Fruit fly (Drosophila melanogaster) whole organism, prepupa: Measurements from ENCODE around the gene CG3251.

Experiments used
- Blimp-1 ChIP-seq: fragments of 200-800 bp; sonication (Bioruptor generic); optimal IDR thresholded peaks from 3 replicates; lab custom pipeline; 2017; ENCODE audit warnings: missing biosample characterization, missing genetic modification characterization, mild to moderate bottlenecking, moderate library complexity, missing genetic modification reagents
- CG10631 ChIP-seq: fragments of 200-800 bp; sonication (Bioruptor generic); optimal IDR thresholded peaks from 2 replicates; lab custom pipeline; 2016; ENCODE audit warnings: missing biosample characterization, missing genetic modification characterization
- CG11294 ChIP-seq: fragments of 200-800 bp; sonication (Bioruptor generic); IDR thresholded peaks from 2 replicates; pipeline ENCODE4 v1.3.6; 2022; ENCODE audit warnings: missing biosample characterization, missing genetic modification characterization
- CG11902 ChIP-seq: fragments of 200-800 bp; sonication (Bioruptor generic); optimal IDR thresholded peaks from 3 replicates; lab custom pipeline; 2016; ENCODE audit warnings: missing biosample characterization, missing genetic modification characterization
- CG15336 ChIP-seq: fragments of 200-800 bp; sonication (Bioruptor generic); IDR thresholded peaks from 2 replicates; pipeline ENCODE4 v1.3.6; 2022; ENCODE audit warnings: missing biosample characterization, missing genetic modification characterization
- CG1621 ChIP-seq: fragments of 200-800 bp; sonication (Bioruptor generic); optimal IDR thresholded peaks from 3 replicates; lab custom pipeline; 2018; ENCODE audit warnings: missing biosample characterization, mild to moderate bottlenecking, missing genetic modification characterization
- CG16779 ChIP-seq: fragments of 200-800 bp; sonication (Bioruptor generic); optimal IDR thresholded peaks from 3 replicates; lab custom pipeline; 2017; ENCODE audit warnings: missing biosample characterization, mild to moderate bottlenecking, missing genetic modification characterization
- CG3032 ChIP-seq: fragments of 200-800 bp; optimal IDR thresholded peaks from 2 replicates; lab custom pipeline; 2019; ENCODE audit warnings: missing biosample characterization, mild to moderate bottlenecking, missing genetic modification characterization, moderate library complexity
- CG32006 ChIP-seq: fragments of 200-800 bp; sonication (Bioruptor generic); optimal IDR thresholded peaks from 3 replicates; lab custom pipeline; 2017; ENCODE audit warnings: missing biosample characterization, mild to moderate bottlenecking, missing genetic modification characterization
- CG34406 ChIP-seq: fragments of 200-800 bp; sonication (Bioruptor generic); optimal IDR thresholded peaks from 3 replicates; lab custom pipeline; 2016; ENCODE audit warnings: missing biosample characterization, missing genetic modification characterization
- CG4318 ChIP-seq: fragments of 200-800 bp; sonication (Bioruptor generic); optimal IDR thresholded peaks from 3 replicates; lab custom pipeline; 2017; ENCODE audit warnings: missing biosample characterization, mild to moderate bottlenecking, missing genetic modification characterization
- CG6163 ChIP-seq: fragments of 200-800 bp; sonication (Bioruptor generic); IDR thresholded peaks from 3 replicates; pipeline ENCODE4 v1.3.6; 2022; ENCODE audit warnings: missing biosample characterization, missing genetic modification characterization
- CG6276 ChIP-seq: fragments of 200-800 bp; sonication (Bioruptor generic); optimal IDR thresholded peaks from 2 replicates; lab custom pipeline; 2017; ENCODE audit warnings: missing biosample characterization, mild to moderate bottlenecking, missing genetic modification characterization
- CG6808 ChIP-seq: fragments of 200-800 bp; sonication (Bioruptor generic); optimal IDR thresholded peaks from 3 replicates; lab custom pipeline; 2017; ENCODE audit warnings: missing biosample characterization, missing genetic modification characterization, mild to moderate bottlenecking, moderate library complexity, missing genetic modification reagents
- CG6854 ChIP-seq: fragments of 200-800 bp; sonication (Bioruptor generic); optimal IDR thresholded peaks from 2 replicates; lab custom pipeline; 2017; ENCODE audit warnings: missing biosample characterization, mild to moderate bottlenecking, missing genetic modification characterization
- CG8119 ChIP-seq: fragments of 200-800 bp; sonication (Bioruptor generic); IDR thresholded peaks from 3 replicates; pipeline ENCODE4 v1.3.6; 2022; ENCODE audit warnings: missing biosample characterization, missing genetic modification characterization
- Eip78C ChIP-seq: fragments of 200-800 bp; sonication (Bioruptor generic); peaks from one replicate; lab custom pipeline; 2016; ENCODE audit warnings: missing biosample characterization, missing genetic modification characterization
- Ets21C ChIP-seq: fragments of 200-800 bp; sonication (Bioruptor generic); optimal IDR thresholded peaks from 3 replicates; lab custom pipeline; 2016; ENCODE audit warnings: missing biosample characterization, missing genetic modification characterization
- Gug ChIP-seq: fragments of 200-800 bp; sonication (Bioruptor generic); IDR thresholded peaks from 2 replicates; pipeline ENCODE4 v1.3.6; 2022; ENCODE audit warnings: missing biosample characterization, missing genetic modification characterization
- Hr39 ChIP-seq: fragments of 200-800 bp; sonication (Bioruptor generic); optimal IDR thresholded peaks from 2 replicates; lab custom pipeline; 2016; ENCODE audit warnings: missing biosample characterization, missing genetic modification characterization
- Hr4 ChIP-seq: fragments of 200-800 bp; sonication (Bioruptor generic); optimal IDR thresholded peaks from 3 replicates; lab custom pipeline; 2016; ENCODE audit warnings: missing biosample characterization, missing genetic modification characterization
- Lpt ChIP-seq: fragments of 200-800 bp; sonication (Bioruptor generic); optimal IDR thresholded peaks from 3 replicates; lab custom pipeline; 2016; ENCODE audit warnings: missing biosample characterization, missing genetic modification characterization
- Smox ChIP-seq: fragments of 200-800 bp; sonication (Bioruptor generic); optimal IDR thresholded peaks from 3 replicates; lab custom pipeline; 2016; ENCODE audit warnings: missing biosample characterization, missing genetic modification characterization
- Sox102F ChIP-seq: fragments of 200-800 bp; sonication (Bioruptor generic); optimal IDR thresholded peaks from 2 replicates; lab custom pipeline; 2016; ENCODE audit warnings: missing biosample characterization, mild to moderate bottlenecking, missing genetic modification characterization
- Sox15 ChIP-seq: fragments of 200-800 bp; sonication (Bioruptor generic); optimal IDR thresholded peaks from 3 replicates; lab custom pipeline; 2016; ENCODE audit warnings: missing biosample characterization, missing genetic modification characterization
- acj6 ChIP-seq: fragments of 200-800 bp; sonication (Bioruptor generic); optimal IDR thresholded peaks from 3 replicates; lab custom pipeline; 2016; ENCODE audit warnings: missing biosample characterization, missing genetic modification characterization
- dac ChIP-seq: fragments of 200-800 bp; sonication (Bioruptor generic); optimal IDR thresholded peaks from 2 replicates; lab custom pipeline; 2017; ENCODE audit warnings: missing biosample characterization, mild to moderate bottlenecking, missing genetic modification characterization
- dsx ChIP-seq: fragments of 200-800 bp; optimal IDR thresholded peaks from 3 replicates; lab custom pipeline; 2019; ENCODE audit warnings: missing biosample characterization, mild to moderate bottlenecking, missing genetic modification characterization, moderate library complexity; ENCODE audit not compliant: poor library complexity, severe bottlenecking
- eg ChIP-seq: fragments of 200-800 bp; sonication (Bioruptor generic); IDR thresholded peaks from 3 replicates; pipeline ENCODE4 v1.3.6; 2022; ENCODE audit warnings: missing biosample characterization, missing genetic modification characterization
- esn ChIP-seq: fragments of 200-800 bp; sonication (Bioruptor generic); optimal IDR thresholded peaks from 2 replicates; lab custom pipeline; 2016; ENCODE audit warnings: missing biosample characterization, mild to moderate bottlenecking, missing genetic modification characterization, moderate library complexity
- fd59A ChIP-seq: fragments of 200-800 bp; sonication (Bioruptor generic); optimal IDR thresholded peaks from 2 replicates; lab custom pipeline; 2017; ENCODE audit warnings: missing biosample characterization, mild to moderate bottlenecking, missing genetic modification characterization, missing genetic modification reagents
- fkh ChIP-seq: fragments of 200-800 bp; sonication (Bioruptor generic); optimal IDR thresholded peaks from 3 replicates; lab custom pipeline; 2017; ENCODE audit warnings: missing biosample characterization, mild to moderate bottlenecking, missing genetic modification characterization, moderate library complexity
- lz ChIP-seq: fragments of 200-800 bp; sonication (Bioruptor generic); optimal IDR thresholded peaks from 3 replicates; lab custom pipeline; 2016; ENCODE audit warnings: missing biosample characterization, missing genetic modification characterization
- net ChIP-seq: fragments of 200-800 bp; sonication (Bioruptor generic); optimal IDR thresholded peaks from 3 replicates; lab custom pipeline; 2016; ENCODE audit warnings: missing biosample characterization, missing genetic modification characterization
- salr ChIP-seq, 2 experiments: fragments of 200-800 bp; sonication (Bioruptor generic); optimal IDR thresholded peaks; 3 replicates each; lab custom pipeline; 2016 to 2018; ENCODE audit warnings: missing biosample characterization in 2 of 2, missing genetic modification characterization in 2 of 2, mild to moderate bottlenecking in 1 of 2
- spab ChIP-seq: fragments of 200-800 bp; sonication (Bioruptor generic); optimal IDR thresholded peaks from 2 replicates; lab custom pipeline; 2017; ENCODE audit warnings: missing biosample characterization, mild to moderate bottlenecking, missing genetic modification characterization, missing genetic modification reagents
- ss ChIP-seq, 2 experiments: fragments of 200-800 bp; sonication (Bioruptor generic); optimal IDR thresholded peaks; 2 replicates in 1 of 2; 3 replicates in 1 of 2; lab custom pipeline; 2017 to 2018; ENCODE audit warnings: mild to moderate bottlenecking in 2 of 2, missing biosample characterization in 2 of 2, missing genetic modification characterization in 2 of 2, moderate library complexity in 1 of 2
- svp ChIP-seq: fragments of 200-800 bp; sonication (Bioruptor generic); peaks from one replicate; lab custom pipeline; 2016; ENCODE audit warnings: missing biosample characterization, missing genetic modification characterization
- vri ChIP-seq: fragments of 200-800 bp; sonication (Bioruptor generic); optimal IDR thresholded peaks from 3 replicates; lab custom pipeline; 2016; ENCODE audit warnings: missing biosample characterization, mild to moderate bottlenecking, missing genetic modification characterization

Gene CG3251

dm6 chr2L:4698837-4699236 lies 8.3 kb upstream of the CG3251 start:
- TF ChIP-seq CG1621 (tag; lab: Kevin White, UChicago) (no peak), acj6 (GFP tag; lab: Kevin White, UChicago) (no peak), CG6808 (GFP tag; lab: Kevin White, UChicago) (no peak), CG32006 (GFP tag; lab: Kevin White, UChicago) (no peak), Gug (GFP tag; lab: Robert Waterston, UW) (no peak), Ets21C (no peak), Sox102F (GFP tag; lab: Kevin White, UChicago) (no peak), spab (GFP tag; lab: Kevin White, UChicago) (no peak), Blimp-1 (no peak), Sox15 (GFP tag; lab: Kevin White, UChicago) (no peak), Hr39 (GFP tag; lab: Kevin White, UChicago) (no peak), CG10631 (GFP tag; lab: Kevin White, UChicago) (no peak), CG6163 (GFP tag; lab: Robert Waterston, UW) (no peak), fd59A (GFP tag; lab: Kevin White, UChicago) (no peak), CG3032 (tag; lab: Kevin White, UChicago) (no peak), vri (GFP tag; lab: Kevin White, UChicago) (no peak), dsx (no peak)

- TF ChIP-seq esn (no peak), CG34406 (GFP tag; lab: Kevin White, UChicago) (no peak), svp (GFP tag; lab: Kevin White, UChicago) (peak; percentile 13), Ets21C (no peak), spab (GFP tag; lab: Kevin White, UChicago) (no peak)
- TF ChIP-seq, all 60 proteins: peak for 1
Observed at dm6 chr2L:4694421-4694820, 3.9 kb upstream of the CG3251 start, which contains the start of gene dcma. Gene dcma, plus strand, starts transcription at chr2L:4694721.

DNA sequence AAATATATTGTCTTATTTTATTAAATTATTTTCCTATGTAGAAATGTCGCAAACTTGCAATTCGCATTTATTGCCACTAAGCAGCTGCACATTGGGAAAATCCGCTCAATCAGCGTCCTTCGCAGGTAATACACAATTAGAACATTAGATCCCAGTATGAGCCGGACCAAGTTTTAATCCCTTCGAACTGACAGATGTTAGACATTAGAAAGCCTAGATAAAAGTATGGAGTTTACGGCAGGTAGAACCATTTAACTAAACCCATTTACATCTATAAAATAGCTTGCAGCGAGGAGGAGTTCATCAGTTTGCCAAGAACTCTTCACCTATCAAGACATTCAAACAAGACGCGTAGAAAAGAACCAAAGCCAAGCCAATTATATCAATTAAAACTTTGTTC lies 3.3 kb downstream of the CG3251 start, which contains the start of gene Elba3:
Gene Elba3 (plus strand): TSS at position 301 of the 400 bp plus-strand sequence.
- TF ChIP-seq Eip78C (GFP tag; lab: Kevin White, UChicago) (no peak), CG16779 (tag; lab: Kevin White, UChicago) (no peak), Sox102F (GFP tag; lab: Kevin White, UChicago) (no peak), CG8119 (GFP tag; lab: Robert Waterston, UW) (no peak), Ets21C (no peak), CG11294 (GFP tag; lab: Robert Waterston, UW) (no peak), Lpt (no peak), Smox (GFP tag; lab: Kevin White, UChicago) (no peak), net (GFP tag; lab: Kevin White, UChicago) (no peak), CG3032 (tag; lab: Kevin White, UChicago) (no peak), CG11902 (no peak), lz (no peak), Hr4 (GFP tag; lab: Kevin White, UChicago) (no peak), salr (GFP tag; optimal IDR thresholded peaks at IDR 0.05; lab: Kevin White, UChicago) (no peak), CG4318 (no peak), CG6276 (no peak)

dm6 chr2L:4684361-4684760 lies 6.1 kb downstream of the CG3251 start, which contains the start of gene Elba1:
Gene Elba1, minus strand, starts transcription at chr2L:4684461.
- TF ChIP-seq vri (GFP tag; lab: Kevin White, UChicago): no peak
- TF ChIP-seq eg (GFP tag; lab: Robert Waterston, UW): no peak
- no peak for TF ChIP-seq CG16779 (tag; lab: Kevin White, UChicago)
- no peak for TF ChIP-seq CG6854 (GFP tag; lab: Kevin White, UChicago)
- TF ChIP-seq Lpt: no peak
- TF ChIP-seq CG6808 (GFP tag; lab: Kevin White, UChicago): no peak
- no peak for TF ChIP-seq ss (GFP tag; optimal IDR thresholded peaks at IDR 0.05; lab: Kevin White, UChicago)
- TF ChIP-seq CG15336 (GFP tag; lab: Robert Waterston, UW): no peak
- TF ChIP-seq dac (GFP tag; lab: Kevin White, UChicago): no peak
- no peak for TF ChIP-seq fkh
